Worm (Caenorhabditis elegans) whole organism, late embryonic: Measurements from ENCODE around the gene ZK512.10.

Source experiments
- C38D4.7 ChIP-seq: fragments of 200-800 bp; sonication (Bioruptor generic); optimal IDR thresholded peaks from 2 replicates; lab custom pipeline; 2018; ENCODE audit warnings: mild to moderate bottlenecking, missing genetic modification characterization, moderate library complexity, missing compliant biosample characterization
- K09A11.1 ChIP-seq: sonication (generic microtip); optimal IDR thresholded peaks from 2 replicates; lab custom pipeline; 2017; ENCODE audit warnings: antibody characterized with exemption, mild to moderate bottlenecking, missing genetic modification characterization, missing compliant biosample characterization; ENCODE audit not compliant: insufficient read depth
- T23F11.4 ChIP-seq: fragments of 200-800 bp; sonication (Bioruptor generic); optimal IDR thresholded peaks from 2 replicates; lab custom pipeline; 2018; ENCODE audit warnings: mild to moderate bottlenecking, missing genetic modification characterization, missing compliant biosample characterization
- Y22D7AL.16 ChIP-seq: sonication (generic microtip); optimal IDR thresholded peaks from 2 replicates; lab custom pipeline; 2016; ENCODE audit warnings: missing genetic modification characterization, missing compliant biosample characterization
- ahr-1 ChIP-seq: sonication (generic microtip); optimal IDR thresholded peaks from 2 replicates; lab custom pipeline; 2016; ENCODE audit warnings: missing genetic modification characterization, missing compliant biosample characterization
- ceh-14 ChIP-seq: sonication (generic microtip); optimal IDR thresholded peaks from 2 replicates; lab custom pipeline; 2016; ENCODE audit warnings: missing genotype, missing genetic modification characterization, missing compliant biosample characterization
- ceh-18 ChIP-seq: sonication (generic microtip); optimal IDR thresholded peaks from 2 replicates; lab custom pipeline; 2016; ENCODE audit warnings: missing genetic modification characterization, missing compliant biosample characterization
- ceh-2 ChIP-seq: sonication (generic microtip); optimal IDR thresholded peaks from 2 replicates; lab custom pipeline; 2016; ENCODE audit warnings: missing genotype, missing genetic modification characterization, missing compliant biosample characterization
- ceh-30 ChIP-seq: fragments of 150-350 bp; optimal IDR thresholded peaks from 2 replicates; lab custom pipeline; 2014; ENCODE audit warnings: missing biosample characterization, missing genetic modification characterization
- ceh-48 ChIP-seq: sonication (generic microtip); optimal IDR thresholded peaks from 2 replicates; lab custom pipeline; 2016; ENCODE audit warnings: missing genetic modification characterization, inconsistent platforms, missing compliant biosample characterization
- ceh-6 ChIP-seq: fragments of 200-800 bp; sonication (Bioruptor generic); optimal IDR thresholded peaks from 2 replicates; lab custom pipeline; 2018; ENCODE audit warnings: mild to moderate bottlenecking, missing genetic modification characterization, missing compliant biosample characterization
- che-1 ChIP-seq: sonication (generic microtip); optimal IDR thresholded peaks from 2 replicates; lab custom pipeline; 2016; ENCODE audit warnings: mild to moderate bottlenecking, missing genetic modification characterization, missing compliant biosample characterization
- dmd-4 ChIP-seq: sonication (generic microtip); optimal IDR thresholded peaks from 2 replicates; lab custom pipeline; 2016; ENCODE audit warnings: borderline replicate concordance, missing genetic modification characterization, missing compliant biosample characterization
- elt-2 ChIP-seq: sonication (generic microtip); optimal IDR thresholded peaks from 2 replicates; lab custom pipeline; 2016; ENCODE audit warnings: missing genetic modification reagents, missing genetic modification characterization, missing compliant biosample characterization
- ets-4 ChIP-seq: sonication (generic microtip); optimal IDR thresholded peaks from 2 replicates; lab custom pipeline; 2016; ENCODE audit warnings: missing genetic modification characterization, missing compliant biosample characterization
- eyg-1 ChIP-seq: sonication (generic microtip); optimal IDR thresholded peaks from 2 replicates; lab custom pipeline; 2016; ENCODE audit warnings: missing genotype, missing genetic modification characterization, missing compliant biosample characterization
- fkh-10 ChIP-seq: fragments of 150-350 bp; optimal IDR thresholded peaks from 2 replicates; lab custom pipeline; 2014; ENCODE audit warnings: missing biosample characterization, missing genetic modification reagents, missing genetic modification characterization
- fkh-6 ChIP-seq: sonication (generic microtip); optimal IDR thresholded peaks from 2 replicates; lab custom pipeline; 2016; ENCODE audit warnings: missing genetic modification characterization, missing compliant biosample characterization
- hlh-6 ChIP-seq: sonication (generic microtip); optimal IDR thresholded peaks from 2 replicates; lab custom pipeline; 2016; ENCODE audit warnings: missing genotype, missing genetic modification characterization, missing compliant biosample characterization
- lin-11 ChIP-seq: fragments of 200-800 bp; sonication (Bioruptor generic); optimal IDR thresholded peaks from 2 replicates; lab custom pipeline; 2018; ENCODE audit warnings: mild to moderate bottlenecking, missing genetic modification characterization, missing compliant biosample characterization
- madf-2 ChIP-seq: sonication (generic microtip); optimal IDR thresholded peaks from 2 replicates; lab custom pipeline; 2017; ENCODE audit warnings: missing genetic modification characterization, missing compliant biosample characterization
- nfya-1 ChIP-seq: sonication (generic microtip); optimal IDR thresholded peaks from 2 replicates; lab custom pipeline; 2017; ENCODE audit warnings: missing genetic modification characterization, mild to moderate bottlenecking, missing compliant biosample characterization, antibody characterized with exemption, moderate library complexity
- nhr-11 ChIP-seq: fragments of 150-350 bp; optimal IDR thresholded peaks from 2 replicates; lab custom pipeline; 2014; ENCODE audit warnings: missing biosample characterization, missing genetic modification characterization
- nhr-232 ChIP-seq: sonication (generic microtip); optimal IDR thresholded peaks from 2 replicates; lab custom pipeline; 2016; ENCODE audit warnings: missing genetic modification characterization, missing compliant biosample characterization
- npax-4 ChIP-seq: sonication (generic microtip); optimal IDR thresholded peaks from 2 replicates; lab custom pipeline; 2016; ENCODE audit warnings: missing genetic modification characterization, missing compliant biosample characterization
- odd-2 ChIP-seq: sonication (generic microtip); optimal IDR thresholded peaks from 2 replicates; lab custom pipeline; 2017; ENCODE audit warnings: antibody characterized with exemption, mild to moderate bottlenecking, missing genetic modification characterization, missing compliant biosample characterization
- pat-9 ChIP-seq: fragments of 200-800 bp; sonication (Bioruptor generic); optimal IDR thresholded peaks from 2 replicates; lab custom pipeline; 2018; ENCODE audit warnings: mild to moderate bottlenecking, missing genetic modification characterization, moderate library complexity, missing compliant biosample characterization
- pha-2 ChIP-seq: sonication (generic microtip); optimal IDR thresholded peaks from 2 replicates; lab custom pipeline; 2017; ENCODE audit warnings: mild to moderate bottlenecking, missing genetic modification characterization, missing compliant biosample characterization
- pha-4 ChIP-seq: fragments of 150-350 bp; optimal IDR thresholded peaks from 2 replicates; lab custom pipeline; 2018; ENCODE audit warnings: missing biosample characterization, missing genetic modification reagents, missing genetic modification characterization
- ref-2 ChIP-seq: sonication (generic microtip); optimal IDR thresholded peaks from 2 replicates; lab custom pipeline; 2016; ENCODE audit warnings: missing genetic modification characterization, missing compliant biosample characterization
- rnt-1 ChIP-seq: sonication (generic microtip); optimal IDR thresholded peaks from 2 replicates; lab custom pipeline; 2016; ENCODE audit warnings: missing genetic modification characterization, missing compliant biosample characterization
- sox-2 ChIP-seq: fragments of 200-800 bp; sonication (Bioruptor generic); IDR thresholded peaks from 2 replicates; pipeline ENCODE4 v1.3.6; 2022; ENCODE audit warnings: missing genetic modification reagents, missing genetic modification characterization, missing compliant biosample characterization
- sox-4 ChIP-seq: sonication (generic microtip); optimal IDR thresholded peaks from 2 replicates; lab custom pipeline; 2017; ENCODE audit warnings: mild to moderate bottlenecking, missing genetic modification characterization, inconsistent platforms, missing compliant biosample characterization
- syd-9 ChIP-seq: sonication (generic microtip); optimal IDR thresholded peaks from 2 replicates; lab custom pipeline; 2016; ENCODE audit warnings: mild to moderate bottlenecking, missing genetic modification characterization, moderate library complexity, missing compliant biosample characterization
- tbx-2 ChIP-seq: sonication (generic microtip); optimal IDR thresholded peaks from 2 replicates; lab custom pipeline; 2016; ENCODE audit warnings: missing genetic modification characterization, missing compliant biosample characterization
- unc-42 ChIP-seq: sonication (generic microtip); optimal IDR thresholded peaks from 2 replicates; lab custom pipeline; 2016; ENCODE audit warnings: missing genotype, missing genetic modification characterization, missing compliant biosample characterization
- zip-5 ChIP-seq: sonication (generic microtip); optimal IDR thresholded peaks from 2 replicates; lab custom pipeline; 2016; ENCODE audit warnings: missing genetic modification characterization, missing compliant biosample characterization

ZK512.10 gene

DNA sequence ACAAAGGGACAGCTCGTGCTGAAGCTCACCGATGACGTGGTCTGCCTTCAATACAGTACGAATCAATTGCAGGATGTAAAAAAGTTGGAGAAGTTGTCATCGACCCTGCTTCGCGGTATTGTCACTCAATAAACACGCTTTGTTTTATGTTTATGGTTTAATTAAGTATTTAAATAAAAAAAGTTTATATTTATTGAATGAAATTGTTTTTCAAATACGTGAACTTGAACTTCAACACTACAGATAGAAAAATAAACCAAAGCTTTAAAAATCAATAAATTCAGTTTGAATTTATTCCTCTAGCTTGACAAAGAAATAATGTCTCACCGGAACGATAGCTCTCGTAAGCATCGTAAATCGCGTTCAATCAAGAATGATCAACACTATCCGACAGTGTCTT is 15.1 kb downstream of the ZK512.10 start, which contains the start of gene ZK512.8:
Gene ZK512.8, plus strand, starts transcription at position 301 of the 400 bp plus-strand sequence.
- TF ChIP-seq dmd-4 (tag; lab: Kevin White, UChicago): no peak
- no peak for TF ChIP-seq zip-5 (tag; lab: Kevin White, UChicago)
- no peak for TF ChIP-seq madf-2 (tag; lab: Kevin White, UChicago)
- no peak for TF ChIP-seq ref-2 (tag; lab: Kevin White, UChicago)
- no peak for TF ChIP-seq eyg-1 (tag; lab: Kevin White, UChicago)
- no peak for TF ChIP-seq Y22D7AL.16 (tag; lab: Kevin White, UChicago)
- TF ChIP-seq nfya-1 (tag; lab: Kevin White, UChicago): no peak
- TF ChIP-seq hlh-6: no peak
- no peak for TF ChIP-seq nhr-11 (tag; lab: Kevin White, UChicago)

DNA sequence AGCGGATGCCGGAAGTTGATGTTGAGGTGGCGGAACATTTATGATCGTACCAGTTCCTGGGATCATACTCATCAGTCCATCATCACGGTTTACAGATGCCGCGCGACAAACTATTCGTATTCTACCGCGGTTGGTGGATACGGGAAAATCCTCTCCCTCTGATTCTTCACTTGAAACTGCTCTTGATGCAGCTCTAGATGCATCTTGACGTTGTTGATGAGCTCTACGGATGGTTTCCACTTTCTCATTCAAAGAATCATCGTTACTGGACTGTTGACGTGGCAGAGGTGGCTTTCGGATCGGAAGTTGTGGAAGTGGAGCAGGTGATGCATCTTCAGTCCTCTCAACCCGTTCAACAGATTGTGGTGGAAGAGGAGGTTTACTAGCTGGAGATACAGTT is 18.4 kb downstream of the ZK512.10 start:
- TF ChIP-seq odd-2 (tag; lab: Kevin White, UChicago) (no peak), tbx-2 (tag; lab: Kevin White, UChicago) (no peak), pha-4 (tag; lab: Kevin White, UChicago) (no peak), ets-4 (tag; lab: Kevin White, UChicago) (no peak), ceh-2 (tag; lab: Kevin White, UChicago) (no peak), C38D4.7 (GFP tag; lab: Kevin White, UChicago) (no peak), fkh-6 (tag; lab: Kevin White, UChicago) (no peak), pha-2 (tag; lab: Kevin White, UChicago) (no peak), lin-11 (tag; lab: Kevin White, UChicago) (no peak), ceh-48 (tag; lab: Kevin White, UChicago) (no peak), ceh-30 (tag; lab: Kevin White, UChicago) (no peak), ceh-18 (tag; lab: Kevin White, UChicago) (no peak), sox-4 (tag; lab: Kevin White, UChicago) (no peak), ahr-1 (tag; lab: Kevin White, UChicago) (no peak), K09A11.1 (tag; lab: Kevin White, UChicago) (no peak), syd-9 (tag; lab: Kevin White, UChicago) (no peak), Y22D7AL.16 (tag; lab: Kevin White, UChicago) (no peak), pat-9 (no peak)

DNA sequence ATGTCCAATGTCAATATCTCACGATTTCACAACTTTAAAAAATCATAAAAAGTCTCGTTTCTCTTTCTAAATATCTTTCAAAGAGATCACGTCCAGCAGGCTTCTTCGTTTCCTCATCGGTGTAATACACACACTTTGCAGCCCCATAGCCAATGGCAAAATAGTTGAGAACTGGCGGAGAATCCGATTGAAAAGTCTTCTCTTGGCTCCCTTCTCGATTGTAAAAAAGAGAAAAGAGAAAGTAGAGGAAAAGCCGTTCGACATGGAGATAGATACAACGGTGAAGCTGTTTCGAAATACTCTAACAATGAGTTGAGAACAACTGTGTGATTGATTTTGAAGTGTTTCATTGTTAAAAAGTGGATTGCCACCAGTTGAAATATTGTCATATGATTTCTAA is 21.1 kb downstream of the ZK512.10 start:
- TF ChIP-seq pha-2 (tag; lab: Kevin White, UChicago) (no peak), T23F11.4 (GFP tag; lab: Kevin White, UChicago) (no peak), nfya-1 (tag; lab: Kevin White, UChicago) (peak; percentile 33), ceh-18 (tag; lab: Kevin White, UChicago) (peak; percentile 19), fkh-10 (GFP tag; lab: Kevin White, UChicago) (no peak), sox-4 (tag; lab: Kevin White, UChicago) (no peak)
- TF ChIP-seq, all 69 proteins: peak for 2

DNA sequence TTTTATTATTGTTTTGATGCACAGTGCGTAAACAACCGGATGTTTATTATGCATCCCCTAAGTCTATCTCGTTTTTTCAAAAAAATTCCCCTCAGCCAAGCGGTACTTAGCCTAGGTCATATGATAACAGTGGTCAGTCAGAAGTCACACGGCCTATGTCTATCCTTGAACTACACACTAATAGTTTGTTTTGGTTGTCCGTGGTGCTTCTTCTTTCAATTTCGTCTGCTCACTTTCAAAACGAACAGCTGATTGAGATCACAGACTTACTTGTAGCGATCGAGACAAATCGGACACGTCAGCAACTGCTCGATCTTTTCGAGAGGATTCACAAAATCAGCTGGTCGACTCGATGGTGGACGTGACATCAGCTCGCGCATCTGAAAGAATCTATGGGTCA is 22.3 kb downstream of the ZK512.10 start:
- TF ChIP-seq ceh-48 (tag; lab: Kevin White, UChicago): no peak
- no peak for TF ChIP-seq hlh-6
- no peak for TF ChIP-seq tbx-2 (tag; lab: Kevin White, UChicago)
- TF ChIP-seq eyg-1 (tag; lab: Kevin White, UChicago): no peak
- TF ChIP-seq npax-4 (tag; lab: Kevin White, UChicago): no peak
- no peak for TF ChIP-seq unc-42 (tag; lab: Kevin White, UChicago)
- no peak for TF ChIP-seq pha-2 (tag; lab: Kevin White, UChicago)
- no peak for TF ChIP-seq che-1 (tag; lab: Kevin White, UChicago)
- no peak for TF ChIP-seq rnt-1
- TF ChIP-seq nfya-1 (tag; lab: Kevin White, UChicago): no peak
- no peak for TF ChIP-seq sox-2 (GFP tag; lab: Robert Waterston, UW)
- no peak for TF ChIP-seq ceh-6 (GFP tag; lab: Kevin White, UChicago)
- no peak for TF ChIP-seq nhr-232 (tag; lab: Kevin White, UChicago)
- TF ChIP-seq C38D4.7 (GFP tag; lab: Kevin White, UChicago): no peak
- TF ChIP-seq ceh-14 (tag; lab: Kevin White, UChicago): no peak
- no peak for TF ChIP-seq elt-2
